Worm (Caenorhabditis elegans): ENCODE results near the gene K09C6.8.
"Not testable (repeated sequence)": the region's sequence is repeated elsewhere in the genome, so short reads cannot be mapped to it uniquely, and the experiment has no call there.

K09C6.8 gene

ce11 chrV:843118-843517 is at the start of gene K09C6.8:
Gene K09C6.8, minus strand, starts transcription at chrV:843218.
- not testable (repeated sequence) for TF ChIP-seq egl-5, tbx-2, nhr-28 (tag; optimal IDR thresholded peaks at IDR 0.05)

ce11 chrV:890835-891234 is 47.8 kb upstream of the K09C6.8 start, which contains the start of gene srlf-22:
Gene srlf-22, plus strand, starts transcription at chrV:891135.
- TF ChIP-seq nhr-28 (tag; optimal IDR thresholded peaks at IDR 0.05); unc-62 (GFP tag; optimal IDR thresholded peaks at IDR 0.05); ZK546.5 (tag; optimal IDR thresholded peaks at IDR 0.05): not testable (repeated sequence)

ce11 chrV:890423-890822 is 47.4 kb upstream of the K09C6.8 start, which contains the start of gene srlf-21:
Gene srlf-21, minus strand, starts transcription at chrV:890523.
- TF ChIP-seq nhr-28 (tag; optimal IDR thresholded peaks at IDR 0.05) (no peak), nfya-1 (tag; optimal IDR thresholded peaks at IDR 0.05; ENCODE audit: insufficient read depth) (no peak), ceh-16 (tag; optimal IDR thresholded peaks at IDR 0.05) (no peak), fkh-2 (tag; optimal IDR thresholded peaks at IDR 0.05) (no peak), nhr-23 (tag; optimal IDR thresholded peaks at IDR 0.05) (no peak), lin-39 (tag; optimal IDR thresholded peaks at IDR 0.05) (no peak), snpc-4 (tag; optimal IDR thresholded peaks at IDR 0.05) (no peak), unc-62 (GFP tag; optimal IDR thresholded peaks at IDR 0.05) (no peak), nhr-67 (tag; optimal IDR thresholded peaks at IDR 0.05) (no peak), fkh-10 (GFP tag; optimal IDR thresholded peaks at IDR 0.05) (no peak)

- TF ChIP-seq ceh-28 (tag; optimal IDR thresholded peaks at IDR 0.05), result no peak
These were observed 46.2 kb upstream of the K09C6.8 start, which contains the start of gene T02B11.6 for ce11 chrV:889216-889615. Gene T02B11.6, minus strand, starts transcription at chrV:889316.

- TF ChIP-seq mdl-1 (tag; optimal IDR thresholded peaks at IDR 0.05) (no peak), zag-1 (tag; optimal IDR thresholded peaks at IDR 0.05) (no peak), nhr-67 (tag; optimal IDR thresholded peaks at IDR 0.05) (no peak), skn-1 (tag; optimal IDR thresholded peaks at IDR 0.05) (no peak), unc-39 (tag; optimal IDR thresholded peaks at IDR 0.05) (no peak)
These were observed 41.3 kb upstream of the K09C6.8 start, which contains the start of gene srj-38 for ce11 chrV:884324-884723. Gene srj-38, minus strand, starts transcription at chrV:884424.

ce11 chrV:879171-879570 is 36.2 kb upstream of the K09C6.8 start, which contains the start of gene srg-53:
Gene srg-53, plus strand, starts transcription at chrV:879471.
- TF ChIP-seq aly-2 (tag; optimal IDR thresholded peaks at IDR 0.05) (no peak), elt-3 (tag; optimal IDR thresholded peaks at IDR 0.05) (no peak), ceh-82 (tag; optimal IDR thresholded peaks at IDR 0.05) (no peak), egl-5 (tag; optimal IDR thresholded peaks at IDR 0.05) (no peak), nhr-25 (tag; optimal IDR thresholded peaks at IDR 0.05) (no peak), eor-1 (tag; optimal IDR thresholded peaks at IDR 0.05) (no peak), nhr-28 (tag; optimal IDR thresholded peaks at IDR 0.05) (no peak), daf-12 (tag; optimal IDR thresholded peaks at IDR 0.05) (no peak), mdl-1 (tag; optimal IDR thresholded peaks at IDR 0.05) (no peak), pha-4 (tag; optimal IDR thresholded peaks at IDR 0.05) (no peak), skn-1 (tag; optimal IDR thresholded peaks at IDR 0.05) (no peak), R02D3.7 (tag; optimal IDR thresholded peaks at IDR 0.05) (no peak), nhr-76 (tag; optimal IDR thresholded peaks at IDR 0.05) (no peak), nhr-77 (tag; optimal IDR thresholded peaks at IDR 0.05) (no peak), fkh-2 (tag; optimal IDR thresholded peaks at IDR 0.05) (no peak)

- TF ChIP-seq elt-2 (tag; optimal IDR thresholded peaks at IDR 0.05) (peak; percentile 45), nhr-67 (tag; optimal IDR thresholded peaks at IDR 0.05) (no peak), nhr-237 (tag; optimal IDR thresholded peaks at IDR 0.05) (no peak), zag-1 (tag; optimal IDR thresholded peaks at IDR 0.05) (no peak), egl-27 (tag; optimal IDR thresholded peaks at IDR 0.05) (no peak)
These were observed 35.5 kb upstream of the K09C6.8 start, which contains the start of gene T02B11.8 for ce11 chrV:878567-878966. Gene T02B11.8, minus strand, starts transcription at chrV:878667.
